Worm (Caenorhabditis elegans) whole organism, L2 larva: Measurements from ENCODE around the gene yif-1.

ENCODE experiments used
- C34F6.9 ChIP-seq: fragments of 150-350 bp; optimal IDR thresholded peaks from 2 replicates; lab custom pipeline; 2014; ENCODE audit warnings: missing biosample characterization, missing genetic modification characterization
- F13H6.1 ChIP-seq: sonication (generic microtip); optimal IDR thresholded peaks from 2 replicates; lab custom pipeline; 2016; ENCODE audit warnings: missing genetic modification characterization, missing compliant biosample characterization
- R02D3.7 ChIP-seq: fragments of 150-350 bp; optimal IDR thresholded peaks from 2 replicates; lab custom pipeline; 2014; ENCODE audit warnings: missing biosample characterization, missing genetic modification characterization
- Y55F3AM.14 ChIP-seq: fragments of 200-800 bp; sonication (Bioruptor generic); optimal IDR thresholded peaks from 2 replicates; lab custom pipeline; 2018; ENCODE audit warnings: mild to moderate bottlenecking, missing genetic modification characterization, missing compliant biosample characterization
- blmp-1 ChIP-seq: sonication (generic microtip); optimal IDR thresholded peaks from 2 replicates; lab custom pipeline; 2017; ENCODE audit warnings: missing genetic modification characterization, mild to moderate bottlenecking, missing compliant biosample characterization, antibody characterized with exemption, moderate library complexity; ENCODE audit not compliant: insufficient read depth
- ceh-16 ChIP-seq: fragments of 150-350 bp; optimal IDR thresholded peaks from 2 replicates; lab custom pipeline; 2014; ENCODE audit warnings: missing biosample characterization, missing genetic modification characterization
- crh-2 ChIP-seq: sonication (generic microtip); optimal IDR thresholded peaks from 2 replicates; lab custom pipeline; 2017; ENCODE audit warnings: missing biosample characterization, missing genetic modification characterization
- dmd-4 ChIP-seq: sonication (generic microtip); optimal IDR thresholded peaks from 2 replicates; lab custom pipeline; 2017; ENCODE audit warnings: missing biosample characterization, missing genetic modification characterization
- elt-1 ChIP-seq: fragments of 150-350 bp; optimal IDR thresholded peaks from 2 replicates; lab custom pipeline; 2014; ENCODE audit warnings: missing biosample characterization, missing genetic modification characterization
- elt-3 ChIP-seq: sonication (generic microtip); optimal IDR thresholded peaks from 2 replicates; lab custom pipeline; 2017; ENCODE audit warnings: missing biosample characterization, missing genetic modification characterization
- fos-1 ChIP-seq: fragments of 150-350 bp; optimal IDR thresholded peaks from 2 replicates; lab custom pipeline; 2014; ENCODE audit warnings: missing biosample characterization, missing genetic modification characterization
- gmeb-1 ChIP-seq: fragments of 150-350 bp; optimal IDR thresholded peaks from 2 replicates; lab custom pipeline; 2014; ENCODE audit warnings: missing biosample characterization, missing genetic modification characterization
- lin-13 ChIP-seq: fragments of 150-350 bp; optimal IDR thresholded peaks from 2 replicates; lab custom pipeline; 2014; ENCODE audit warnings: missing biosample characterization, missing genetic modification reagents, missing genetic modification characterization
- lin-39 ChIP-seq: fragments of 150-350 bp; optimal IDR thresholded peaks from 2 replicates; lab custom pipeline; 2014; ENCODE audit warnings: missing biosample characterization, missing genetic modification reagents, missing genetic modification characterization
- mbf-1 ChIP-seq: sonication (generic microtip); optimal IDR thresholded peaks from 2 replicates; lab custom pipeline; 2017; ENCODE audit warnings: missing biosample characterization, missing genetic modification characterization
- mdl-1 ChIP-seq, 2 experiments: fragments of 150-350 bp in 1 of 2; sonication (generic microtip) in 1 of 2; optimal IDR thresholded peaks; 2 replicates each; lab custom pipeline; 2017; ENCODE audit warnings: missing biosample characterization in 2 of 2, missing genetic modification characterization in 2 of 2
- nhr-10 ChIP-seq: sonication (generic microtip); optimal IDR thresholded peaks from 2 replicates; lab custom pipeline; 2017; ENCODE audit warnings: missing biosample characterization, missing genetic modification characterization
- nhr-11 ChIP-seq: fragments of 150-350 bp; optimal IDR thresholded peaks from 2 replicates; lab custom pipeline; 2014; ENCODE audit warnings: missing biosample characterization, missing genetic modification characterization
- nhr-12 ChIP-seq: fragments of 150-350 bp; optimal IDR thresholded peaks from 2 replicates; lab custom pipeline; 2014; ENCODE audit warnings: missing biosample characterization, missing genetic modification characterization
- nhr-129 ChIP-seq: fragments of 150-350 bp; optimal IDR thresholded peaks from 2 replicates; lab custom pipeline; 2014; ENCODE audit warnings: missing biosample characterization, missing genetic modification characterization
- nhr-23 ChIP-seq: fragments of 150-350 bp; optimal IDR thresholded peaks from 2 replicates; lab custom pipeline; 2014; ENCODE audit warnings: missing biosample characterization, missing genetic modification reagents, missing genetic modification characterization
- nhr-237 ChIP-seq: fragments of 150-350 bp; optimal IDR thresholded peaks from 2 replicates; lab custom pipeline; 2014; ENCODE audit warnings: missing biosample characterization, missing genetic modification characterization
- nhr-25 ChIP-seq: fragments of 150-350 bp; sonication (generic microtip); optimal IDR thresholded peaks from 3 replicates; lab custom pipeline; 2014; ENCODE audit warnings: missing biosample characterization, missing genetic modification characterization
- nhr-77 ChIP-seq: fragments of 150-350 bp; optimal IDR thresholded peaks from 2 replicates; lab custom pipeline; 2014; ENCODE audit warnings: missing biosample characterization, missing genetic modification characterization
- peb-1 ChIP-seq: fragments of 150-350 bp; optimal IDR thresholded peaks from 2 replicates; lab custom pipeline; 2014; ENCODE audit warnings: missing biosample characterization, missing genetic modification characterization
- sma-3 ChIP-seq: sonication (generic microtip); optimal IDR thresholded peaks from 2 replicates; lab custom pipeline; 2016; ENCODE audit warnings: missing genetic modification reagents, missing genetic modification characterization, missing compliant biosample characterization
- sma-9 ChIP-seq, 2 experiments: fragments of 150-350 bp in 1 of 2; sonication (generic microtip) in 1 of 2; optimal IDR thresholded peaks; 2 replicates each; lab custom pipeline; 2014 to 2016; ENCODE audit warnings: missing genetic modification characterization in 2 of 2, mild to moderate bottlenecking in 1 of 2, missing biosample characterization in 1 of 2, missing compliant biosample characterization in 1 of 2, missing genetic modification reagents in 1 of 2, moderate library complexity in 1 of 2
- snpc-4 ChIP-seq: fragments of 150-350 bp; optimal IDR thresholded peaks from 2 replicates; lab custom pipeline; 2014; ENCODE audit warnings: missing biosample characterization, missing genetic modification characterization
- unc-39 ChIP-seq: fragments of 150-350 bp; optimal IDR thresholded peaks from 2 replicates; lab custom pipeline; 2014; ENCODE audit warnings: missing biosample characterization, missing genetic modification characterization
- zag-1 ChIP-seq: fragments of 150-350 bp; optimal IDR thresholded peaks from 2 replicates; lab custom pipeline; 2014; ENCODE audit warnings: missing biosample characterization, missing genetic modification characterization
- ztf-1 ChIP-seq: fragments of 200-800 bp; sonication (Bioruptor generic); conservative IDR thresholded peaks from 2 replicates; pipeline ENCODE4 v1.3.6; 2022; ENCODE audit warnings: missing genetic modification characterization, missing compliant biosample characterization
- ztf-11 ChIP-seq: sonication (generic microtip); optimal IDR thresholded peaks from 2 replicates; lab custom pipeline; 2017; ENCODE audit warnings: missing biosample characterization, missing genetic modification characterization
- ztf-4 ChIP-seq: fragments of 150-350 bp; optimal IDR thresholded peaks from 2 replicates; lab custom pipeline; 2014; ENCODE audit warnings: missing biosample characterization, missing genetic modification characterization

Gene yif-1

ce11 chrV:10019083-10019624 is 35.6 kb downstream of the yif-1 start:
- no peak for TF ChIP-seq ztf-11 (tag; lab: Kevin White, UChicago)
- TF ChIP-seq nhr-77 (tag; lab: Kevin White, UChicago): no peak

DNA sequence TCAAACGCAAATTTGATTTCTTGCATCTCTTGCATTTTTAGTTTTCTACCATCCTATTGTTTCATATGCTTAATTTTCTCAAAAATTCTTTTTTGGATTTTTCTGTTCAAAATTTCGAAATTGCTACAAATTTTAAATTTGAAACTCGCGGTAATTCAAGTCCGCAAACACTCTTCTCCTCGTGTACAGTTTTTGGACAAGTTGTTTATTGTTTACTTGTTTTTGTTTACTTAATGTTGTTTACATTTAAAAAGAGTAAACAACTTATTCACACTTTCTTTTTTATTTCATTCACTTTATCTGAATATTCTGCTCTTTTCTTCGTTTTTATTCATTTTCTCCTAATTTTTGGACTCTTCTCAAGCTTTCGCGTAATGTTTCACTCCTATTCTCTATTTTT is 36.4 kb downstream of the yif-1 start:
- no peak for TF ChIP-seq dmd-4 (tag; lab: Kevin White, UChicago)
- TF ChIP-seq fos-1 (tag; lab: Kevin White, UChicago): no peak
- TF ChIP-seq nhr-25 (tag; lab: Kevin White, UChicago): no peak
- TF ChIP-seq zag-1 (tag; lab: Kevin White, UChicago): no peak
- TF ChIP-seq nhr-12: no peak
- TF ChIP-seq mbf-1 (tag; lab: Kevin White, UChicago): no peak
- TF ChIP-seq sma-3: no peak
- no peak for TF ChIP-seq peb-1 (tag; lab: Kevin White, UChicago)
- no peak for TF ChIP-seq lin-39 (tag; lab: Kevin White, UChicago)
- TF ChIP-seq nhr-237 (tag; lab: Kevin White, UChicago): no peak
- TF ChIP-seq gmeb-1 (tag; lab: Kevin White, UChicago): no peak
- no peak for TF ChIP-seq Y55F3AM.14 (GFP tag; lab: Kevin White, UChicago)
- no peak for TF ChIP-seq sma-9 (GFP tag; optimal IDR thresholded peaks at IDR 0.05; lab: Kevin White, UChicago)
- TF ChIP-seq sma-9 (tag; optimal IDR thresholded peaks at IDR 0.05; lab: Kevin White, UChicago): no peak
- no peak for TF ChIP-seq nhr-23
- TF ChIP-seq C34F6.9 (tag; lab: Kevin White, UChicago): no peak
- TF ChIP-seq elt-1 (tag; lab: Kevin White, UChicago): no peak

DNA sequence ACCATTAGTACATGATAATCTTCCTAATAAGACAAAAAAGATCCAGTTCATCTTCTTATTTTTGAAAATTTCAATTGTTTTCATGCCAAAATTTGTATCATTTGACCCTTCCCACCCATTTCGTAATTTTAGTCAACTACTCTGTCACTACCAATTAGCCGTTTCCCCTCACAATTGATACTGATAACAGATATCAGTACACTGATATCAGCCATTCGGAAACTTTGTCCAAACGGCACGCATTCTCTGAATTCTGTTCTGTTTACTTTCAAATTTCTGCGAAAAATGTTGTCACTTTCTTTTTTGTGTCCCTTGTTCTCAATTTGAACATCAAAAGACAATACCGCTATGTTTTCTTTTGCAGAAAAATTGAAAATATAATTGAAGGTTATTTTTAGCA is 42.1 kb downstream of the yif-1 start:
- TF ChIP-seq fos-1 (tag; lab: Kevin White, UChicago) (peak; percentile 76), sma-9 (GFP tag; optimal IDR thresholded peaks at IDR 0.05; lab: Kevin White, UChicago) (peak; percentile 31), sma-9 (tag; optimal IDR thresholded peaks at IDR 0.05; lab: Kevin White, UChicago) (no peak), C34F6.9 (tag; lab: Kevin White, UChicago) (no peak), snpc-4 (no peak), ztf-4 (tag; lab: Kevin White, UChicago) (no peak), R02D3.7 (no peak), crh-2 (no peak), nhr-10 (tag; lab: Kevin White, UChicago) (no peak), mdl-1 (tag; optimal IDR thresholded peaks at IDR 0.05; lab: Kevin White, UChicago) (no peak), blmp-1 (tag; lab: Kevin White, UChicago) (peak; percentile 29), unc-39 (tag; lab: Kevin White, UChicago) (no peak), elt-1 (tag; lab: Kevin White, UChicago) (no peak), nhr-129 (tag; lab: Kevin White, UChicago) (peak; percentile 11), elt-3 (no peak)

ce11 chrV:10011623-10012022 is 43.1 kb downstream of the yif-1 start, which contains the start of gene lea-1:
Gene lea-1, plus strand, starts transcription at chrV:10011923.
- no peak for TF ChIP-seq peb-1 (tag; lab: Kevin White, UChicago)
- TF ChIP-seq ztf-11 (tag; lab: Kevin White, UChicago): no peak
- no peak for TF ChIP-seq gmeb-1 (tag; lab: Kevin White, UChicago)
- no peak for TF ChIP-seq F13H6.1
- TF ChIP-seq lin-13: no peak
- no peak for TF ChIP-seq nhr-11
- no peak for TF ChIP-seq snpc-4

ce11 chrV:10007484-10007883 is 47.2 kb downstream of the yif-1 start:
- TF ChIP-seq lin-13 (no peak), peb-1 (tag; lab: Kevin White, UChicago) (no peak), Y55F3AM.14 (GFP tag; lab: Kevin White, UChicago) (no peak), R02D3.7 (no peak), ceh-16 (no peak)

- TF ChIP-seq nhr-129 (tag; lab: Kevin White, UChicago): peak; percentile 10
- TF ChIP-seq sma-3: no peak
- no peak for TF ChIP-seq ztf-1
These were observed 48.3 kb downstream of the yif-1 start for ce11 chrV:10006374-10006773.
